Worm (Caenorhabditis elegans): ENCODE data around the gene F22F1.2.

DNA sequence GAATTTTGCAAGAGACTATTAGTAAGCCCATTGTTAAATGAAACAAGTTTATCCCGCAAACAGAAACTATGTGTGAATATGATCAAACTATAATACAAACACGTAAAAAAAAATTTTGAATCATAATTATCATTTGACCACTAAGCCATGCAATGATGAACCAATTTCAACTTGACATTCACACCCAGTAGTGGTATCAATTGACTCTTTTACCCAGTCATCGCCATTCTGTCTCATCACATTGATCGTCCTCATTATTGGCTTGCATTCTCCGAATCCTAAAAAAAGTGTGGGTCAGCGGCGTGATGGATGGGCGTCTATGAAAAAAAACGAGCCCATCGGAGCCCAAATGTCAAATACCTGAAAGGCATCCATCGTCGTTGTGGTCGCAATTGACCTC lies 30.2 kb downstream of the F22F1.2 start:
- no peak for TF ChIP-seq F13C5.2 (tag; optimal IDR thresholded peaks at IDR 0.05)
- TF ChIP-seq hmbx-1 (tag; optimal IDR thresholded peaks at IDR 0.05) = no peak
- TF ChIP-seq tra-4 (tag; optimal IDR thresholded peaks at IDR 0.05) = no peak
- TF ChIP-seq flt-1 (GFP tag; IDR thresholded peaks at IDR 0.05) = no peak
- no peak for TF ChIP-seq B0310.2 (tag; optimal IDR thresholded peaks at IDR 0.05)
- TF ChIP-seq ama-1 (optimal IDR thresholded peaks at IDR 0.05) = no peak
- no peak for TF ChIP-seq hnd-1 (tag; optimal IDR thresholded peaks at IDR 0.05)
- TF ChIP-seq tbx-11 (GFP tag; IDR thresholded peaks at IDR 0.05) = no peak
- no peak for TF ChIP-seq sea-1 (GFP tag; conservative IDR thresholded peaks at IDR 0.05)
